Worm (Caenorhabditis elegans) whole organism, L4/young adult: ENCODE results near the gene Y77E11A.7.

Source experiments
- W03F9.2 ChIP-seq: fragments of 150-350 bp; optimal IDR thresholded peaks from 2 replicates; lab custom pipeline; 2014; ENCODE audit warnings: missing biosample characterization, missing genetic modification characterization
- dao-5 ChIP-seq: sonication (generic microtip); optimal IDR thresholded peaks from 2 replicates; lab custom pipeline; 2016; ENCODE audit warnings: missing genotype, missing genetic modification characterization, moderate library complexity, missing compliant biosample characterization
- him-1 ChIP-seq: sonication (generic microtip); optimal IDR thresholded peaks from 2 replicates; lab custom pipeline; 2016; ENCODE audit warnings: missing genotype, missing genetic modification reagents, missing genetic modification characterization, missing compliant biosample characterization

The Y77E11A.7 gene

DNA sequence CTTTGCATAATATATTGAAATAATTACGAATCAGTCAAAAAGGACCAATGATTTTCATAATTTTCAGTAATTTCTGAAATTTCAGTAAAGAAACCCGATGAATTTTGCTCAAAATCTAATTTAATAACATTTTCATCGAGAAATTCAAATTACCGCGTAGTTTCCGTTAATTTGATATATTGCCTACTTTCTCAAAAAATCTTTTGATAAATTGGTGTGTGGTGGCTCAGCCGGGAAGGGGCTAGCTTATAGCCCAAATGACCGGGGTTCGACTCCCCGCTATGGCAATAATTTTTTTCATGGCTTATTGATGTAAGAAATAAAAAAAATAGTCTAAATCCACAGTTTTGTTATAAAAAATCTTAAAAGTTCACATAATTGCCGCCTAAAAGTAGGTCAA, 12.6 kb downstream of the Y77E11A.7 start:
- TF ChIP-seq W03F9.2 (tag; lab: Kevin White, UChicago) (no peak), him-1 (tag; lab: Kevin White, UChicago) (no peak), dao-5 (no peak)

DNA sequence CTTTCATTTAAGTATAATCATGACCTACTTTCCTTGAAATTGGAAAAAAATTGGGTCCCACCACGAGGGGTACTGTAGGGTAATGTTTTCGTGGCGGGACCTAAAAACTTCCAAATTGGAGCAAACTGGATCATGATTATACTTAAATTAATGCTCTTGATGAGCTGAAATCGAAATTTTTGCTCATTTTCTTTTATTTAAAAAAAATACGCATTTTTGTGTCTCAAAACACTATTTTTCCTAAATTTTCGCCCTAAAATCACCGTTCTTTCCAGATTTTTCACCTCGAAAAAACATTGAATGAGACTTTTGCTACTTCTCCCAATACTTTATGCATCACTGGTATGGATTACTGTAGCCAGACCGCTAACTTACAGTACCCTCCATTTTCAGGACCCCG, 13.4 kb downstream of the Y77E11A.7 start, which contains the start of gene spp-31:
TSS of gene spp-31 (plus strand) at position 301 of the 400 bp plus-strand sequence.
- no peak for TF ChIP-seq W03F9.2 (tag; lab: Kevin White, UChicago)

DNA sequence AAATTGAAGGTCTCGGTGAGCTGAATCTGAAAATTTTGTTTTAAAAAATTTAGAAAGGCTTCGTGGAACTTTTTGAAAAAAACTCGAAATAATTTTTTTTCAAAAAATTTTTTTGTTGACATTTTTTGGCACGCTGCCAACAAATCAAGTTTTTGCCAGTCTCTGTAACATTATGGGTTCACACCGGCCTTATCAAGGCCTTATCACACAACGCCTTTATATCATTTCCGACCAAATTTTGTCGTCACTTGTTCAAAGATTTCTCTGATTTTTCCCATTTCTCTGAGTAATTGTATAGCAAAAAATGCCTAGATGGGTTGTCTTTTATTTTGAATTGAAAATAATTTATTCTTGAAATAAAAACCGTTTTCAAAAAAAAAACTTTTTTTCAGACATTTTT, 13.9 kb downstream of the Y77E11A.7 start:
- TF ChIP-seq W03F9.2 (tag; lab: Kevin White, UChicago) (no peak), him-1 (tag; lab: Kevin White, UChicago) (no peak), dao-5 (no peak)

DNA sequence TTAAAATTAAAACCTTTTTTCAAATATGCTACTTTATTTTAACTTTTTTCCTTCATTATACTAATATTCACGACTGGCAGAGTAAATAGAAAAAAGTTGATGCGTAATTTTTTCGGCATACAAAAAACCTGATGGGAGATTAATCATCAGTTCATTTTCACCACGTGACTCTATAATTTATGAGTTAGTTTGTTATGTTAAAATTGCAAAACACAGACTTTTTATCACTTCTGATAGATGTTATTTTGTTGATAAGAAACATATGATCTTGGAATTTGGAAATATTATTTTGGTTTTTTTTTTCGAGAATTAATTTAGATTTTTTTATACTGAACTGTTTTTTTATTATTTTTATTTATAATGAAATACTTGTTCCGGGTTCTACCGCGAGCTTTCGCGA, 15.7 kb downstream of the Y77E11A.7 start:
- TF ChIP-seq dao-5 (no peak), W03F9.2 (tag; lab: Kevin White, UChicago) (no peak), him-1 (tag; lab: Kevin White, UChicago) (no peak)

DNA sequence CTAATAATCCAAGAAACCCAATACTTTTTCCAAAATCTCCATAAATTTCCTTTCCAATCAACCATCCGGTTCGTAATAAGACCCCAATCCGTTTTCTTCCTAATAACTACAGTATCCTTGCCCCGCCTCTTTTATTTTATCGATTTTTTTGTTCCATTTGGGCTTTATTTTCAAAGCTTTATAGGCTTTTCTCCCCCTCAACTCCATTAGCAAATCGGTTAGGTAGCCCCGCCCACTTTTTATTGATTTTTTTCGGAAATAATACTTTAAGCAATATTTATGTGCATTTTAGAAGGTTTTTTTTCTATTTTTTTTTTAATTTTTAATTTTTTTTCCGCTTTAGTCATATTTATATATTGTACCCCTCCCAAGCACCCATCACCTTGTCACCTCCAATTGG, 19.6 kb downstream of the Y77E11A.7 start:
- TF ChIP-seq him-1 (tag; lab: Kevin White, UChicago): no peak
- TF ChIP-seq W03F9.2 (tag; lab: Kevin White, UChicago): no peak
- no peak for TF ChIP-seq dao-5

DNA sequence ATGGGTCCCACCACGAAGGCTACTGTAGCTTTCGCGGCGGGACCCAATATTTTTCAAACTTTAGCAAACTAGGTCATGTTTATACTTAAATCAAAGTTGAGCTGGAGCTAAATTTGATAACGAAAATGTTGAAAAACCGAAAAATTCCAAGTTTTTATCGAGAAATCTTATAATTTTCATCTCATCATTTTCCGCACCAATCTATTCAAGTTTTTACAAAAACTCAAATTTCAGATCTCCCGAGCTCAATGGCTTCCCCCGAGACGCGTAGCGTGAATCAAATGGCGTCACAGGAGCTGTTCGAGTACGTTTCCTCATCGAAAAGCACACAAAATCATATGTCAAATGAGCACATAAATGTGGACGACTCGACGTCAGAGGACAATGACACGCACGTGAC, 21.8 kb downstream of the Y77E11A.7 start:
- no peak for TF ChIP-seq W03F9.2 (tag; lab: Kevin White, UChicago)
- TF ChIP-seq him-1 (tag; lab: Kevin White, UChicago): no peak
- TF ChIP-seq dao-5: no peak

DNA sequence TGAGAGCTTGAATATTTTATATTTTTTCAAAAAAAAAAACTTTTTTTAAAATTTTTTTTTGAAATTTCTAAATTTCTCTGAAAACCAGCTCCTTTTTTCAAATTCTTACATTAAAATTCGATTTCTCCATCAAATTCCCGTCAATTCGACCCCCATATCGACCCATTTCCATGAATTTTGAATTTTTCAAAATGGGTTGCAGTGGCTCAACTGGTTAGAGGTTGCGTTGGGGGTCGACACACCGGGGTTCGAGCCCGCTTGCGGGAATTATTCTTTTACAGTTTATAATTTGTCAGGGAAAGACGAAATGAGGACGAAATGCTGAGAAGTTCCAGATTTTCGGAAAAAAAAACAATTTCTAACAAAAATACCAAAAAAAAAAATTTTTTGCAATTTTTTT, 25.6 kb downstream of the Y77E11A.7 start:
- no peak for TF ChIP-seq dao-5
- TF ChIP-seq him-1 (tag; lab: Kevin White, UChicago): no peak
- TF ChIP-seq W03F9.2 (tag; lab: Kevin White, UChicago): no peak

DNA sequence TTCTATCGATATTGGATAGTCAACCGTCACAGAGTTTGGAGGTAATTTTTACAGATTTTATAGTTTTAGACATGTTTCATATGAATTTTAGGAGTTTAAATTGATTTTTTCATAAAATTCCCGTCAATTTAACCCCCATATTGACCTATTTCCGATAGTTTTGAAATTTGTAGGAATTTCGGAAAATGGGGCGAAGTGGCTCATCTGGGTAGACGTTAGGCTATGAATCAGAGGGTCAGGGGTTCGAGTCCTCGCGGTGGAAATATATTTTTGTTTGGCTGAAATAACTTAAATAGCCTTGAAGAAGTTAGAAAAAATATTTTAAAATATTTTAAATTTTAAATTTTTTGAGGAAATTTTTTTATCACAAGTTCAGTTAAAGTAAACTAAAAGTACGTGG, 28.2 kb downstream of the Y77E11A.7 start:
- TF ChIP-seq W03F9.2 (tag; lab: Kevin White, UChicago) (no peak), him-1 (tag; lab: Kevin White, UChicago) (no peak), dao-5 (no peak)

DNA sequence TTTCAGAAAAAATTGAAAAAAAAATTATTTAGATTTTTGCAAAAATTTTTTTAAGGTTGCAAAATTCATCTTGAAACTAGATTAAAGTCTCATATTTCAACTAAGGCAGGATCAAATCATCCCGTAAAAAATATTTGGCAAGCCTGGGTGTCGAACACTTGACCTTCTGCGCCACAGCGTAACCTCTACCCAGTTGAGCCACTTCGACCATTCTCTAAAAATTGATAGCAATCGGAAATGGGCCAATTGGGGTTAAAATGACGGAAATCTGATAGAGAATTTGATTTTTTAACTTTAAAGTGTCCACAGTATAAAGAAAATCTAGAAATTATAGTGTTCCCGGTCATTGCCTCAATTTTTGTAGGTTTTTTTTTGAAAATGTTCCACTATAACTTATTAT, 29.5 kb downstream of the Y77E11A.7 start:
- TF ChIP-seq W03F9.2 (tag; lab: Kevin White, UChicago): no peak

DNA sequence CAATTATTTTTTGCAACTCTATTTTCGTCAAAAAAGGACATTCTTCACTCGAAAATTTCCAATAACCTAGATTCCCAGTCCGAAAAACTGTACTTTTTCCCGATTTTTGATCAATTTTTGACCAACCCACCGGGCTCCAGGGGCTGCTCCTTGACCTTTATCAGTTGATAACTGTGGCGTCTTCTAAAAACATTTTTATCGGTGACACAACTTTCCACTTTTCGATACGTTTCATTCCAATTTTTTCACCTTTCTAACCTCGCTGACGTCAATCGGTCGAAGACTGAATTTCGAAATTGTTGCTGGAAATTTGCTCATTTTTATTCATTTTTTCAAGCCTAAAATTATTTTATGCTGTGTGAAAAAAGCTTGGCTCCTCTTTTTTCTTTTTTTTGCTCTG, 30.1 kb downstream of the Y77E11A.7 start:
- TF ChIP-seq W03F9.2 (tag; lab: Kevin White, UChicago) (no peak), him-1 (tag; lab: Kevin White, UChicago) (no peak), dao-5 (no peak)

DNA sequence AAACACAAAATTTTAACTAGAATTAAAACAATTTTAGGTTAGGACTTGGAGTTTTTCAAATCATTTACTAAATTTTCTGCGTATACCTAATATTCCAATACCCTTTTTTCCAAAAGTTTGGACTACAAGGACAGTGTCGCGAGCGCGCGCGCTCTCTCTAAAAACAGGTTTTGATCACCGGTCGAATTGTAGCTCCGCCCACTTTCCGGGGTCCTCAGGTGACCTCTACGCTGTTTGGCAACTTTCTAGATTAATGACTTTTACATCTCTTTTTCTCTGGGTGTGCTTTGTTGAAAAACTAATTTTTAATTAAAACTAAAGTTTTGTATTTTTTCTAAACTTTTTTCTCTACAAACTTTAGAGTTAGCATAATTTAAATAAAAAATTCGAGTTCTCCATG, 30.6 kb downstream of the Y77E11A.7 start:
- TF ChIP-seq W03F9.2 (tag; lab: Kevin White, UChicago): no peak
- TF ChIP-seq him-1 (tag; lab: Kevin White, UChicago): no peak
- TF ChIP-seq dao-5: no peak

DNA sequence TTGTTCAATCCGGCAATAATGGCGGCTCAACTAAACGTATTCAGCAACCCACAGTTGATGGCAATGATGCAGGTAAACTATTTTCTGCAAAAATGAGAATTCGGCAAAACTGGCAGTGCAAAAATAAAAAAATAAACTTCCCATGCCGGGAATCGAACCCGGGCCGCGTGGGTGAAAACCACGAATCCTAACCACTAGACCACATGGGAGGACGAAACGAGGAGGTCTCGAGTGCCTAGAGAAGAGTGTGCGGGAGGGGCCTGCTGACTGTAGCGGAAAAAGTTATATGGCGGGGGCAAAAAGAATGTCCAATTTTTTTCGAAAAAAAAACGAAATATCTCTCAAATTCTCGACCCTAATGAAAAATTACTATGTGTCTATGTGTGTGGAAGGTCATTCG, 31.6 kb downstream of the Y77E11A.7 start:
- peak; percentile 0 for TF ChIP-seq dao-5
- no peak for TF ChIP-seq him-1 (tag; lab: Kevin White, UChicago)

DNA sequence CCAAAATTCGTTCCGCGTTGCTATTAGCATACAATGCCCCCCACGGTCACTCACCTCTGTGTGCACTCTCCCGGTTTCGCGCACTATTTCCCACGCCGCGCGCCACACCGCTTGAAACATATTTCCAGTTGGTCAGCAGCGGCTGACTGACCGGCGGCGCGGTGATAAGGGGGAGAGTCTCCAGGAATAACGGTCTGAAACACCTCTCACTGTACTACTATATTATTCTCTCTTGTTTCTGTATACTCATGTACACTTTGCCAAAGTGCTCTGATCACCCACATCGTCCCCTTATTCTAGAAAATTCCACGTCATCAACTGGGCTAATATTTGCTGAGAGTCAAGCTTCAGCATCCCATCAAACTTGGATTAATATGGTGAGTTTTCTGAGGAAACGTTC, 33.7 kb downstream of the Y77E11A.7 start, which contains the start of gene nhr-41:
TSS of gene nhr-41 (plus strand) at position 301 of the 400 bp plus-strand sequence.
- TF ChIP-seq W03F9.2 (tag; lab: Kevin White, UChicago) (no peak), dao-5 (no peak), him-1 (tag; lab: Kevin White, UChicago) (no peak)

DNA sequence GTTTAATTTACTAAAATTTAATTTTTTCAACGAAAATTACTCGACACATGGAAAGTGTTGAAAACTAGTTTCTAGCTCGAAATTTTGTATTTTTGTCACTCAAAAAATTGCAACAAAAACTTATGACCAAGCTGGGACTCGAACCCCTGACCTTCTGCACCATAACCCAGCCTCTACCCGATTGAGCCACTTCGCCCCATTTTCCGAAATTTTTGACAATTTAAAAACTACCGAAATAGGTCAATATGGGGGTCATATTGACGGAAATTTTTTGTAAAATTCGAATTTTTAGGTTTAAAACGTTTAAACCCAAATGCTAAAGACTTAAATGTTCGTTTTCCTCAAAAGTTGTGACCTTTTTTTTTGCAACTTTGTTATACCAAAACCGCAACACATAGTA, 34.1 kb downstream of the Y77E11A.7 start:
- no peak for TF ChIP-seq dao-5
- TF ChIP-seq him-1 (tag; lab: Kevin White, UChicago): no peak
- no peak for TF ChIP-seq W03F9.2 (tag; lab: Kevin White, UChicago)

DNA sequence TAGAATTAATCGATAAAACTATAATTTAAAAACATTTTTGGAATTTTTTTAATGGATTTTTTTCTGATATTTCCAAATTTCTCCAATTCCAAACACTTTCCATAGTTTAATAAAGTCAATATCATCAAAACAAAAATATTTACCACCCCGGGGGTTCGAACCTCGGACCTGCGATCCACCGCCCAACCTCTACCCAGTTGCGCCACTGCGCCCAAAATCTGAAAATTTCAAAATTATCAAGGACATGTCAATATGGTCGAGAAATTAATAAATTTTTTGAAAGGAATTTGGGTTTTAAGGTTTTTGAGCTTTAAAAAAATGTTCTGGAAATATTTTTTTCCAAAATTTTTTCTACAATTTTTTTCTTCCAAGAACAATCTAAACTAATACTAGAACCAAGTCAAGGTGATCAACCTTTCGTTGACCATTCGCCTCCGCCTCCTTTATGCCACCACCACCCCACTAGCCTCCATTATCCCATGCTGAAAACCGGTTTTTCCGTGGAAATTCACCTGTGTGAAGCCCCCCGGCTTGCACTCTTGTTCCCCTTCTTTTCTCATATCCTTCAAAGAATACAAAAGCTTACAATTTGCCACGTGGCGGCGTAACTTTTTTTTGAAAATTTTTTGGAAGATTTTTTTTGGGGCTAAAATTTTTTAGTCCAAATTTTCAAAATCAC, 37.9 kb downstream of the Y77E11A.7 start:
- no peak for TF ChIP-seq dao-5
- TF ChIP-seq W03F9.2 (tag; lab: Kevin White, UChicago): no peak
- no peak for TF ChIP-seq him-1 (tag; lab: Kevin White, UChicago)
